Fruit fly (Drosophila melanogaster): Measurements from ENCODE around the gene Nepl19.
A peak's percentile ranks its signal among the peaks of the same experiment; 100 is the strongest.

Gene Nepl19

dm6 chr3R:28848693-28849470 lies 31.0 kb downstream of the Nepl19 start:
- no peak for TF ChIP-seq CG15073 (GFP tag; optimal IDR thresholded peaks at IDR 0.05)
- peak; percentile 38; the same call in 1 of the 2 replicates for TF ChIP-seq CG7372 (GFP tag; IDR thresholded peaks at IDR 0.05)
- no peak for TF ChIP-seq CG14441 (GFP tag; IDR thresholded peaks at IDR 0.05)
- TF ChIP-seq CTCF (GFP tag; optimal IDR thresholded peaks at IDR 0.05) = no peak
- no peak for TF ChIP-seq ind (GFP tag; optimal IDR thresholded peaks at IDR 0.05)
- peak; percentile 36 for TF ChIP-seq exex (tag; optimal IDR thresholded peaks at IDR 0.05)
- TF ChIP-seq croc (GFP tag; conservative IDR thresholded peaks at IDR 0.05) = no peak
- TF ChIP-seq Med (GFP tag) = peak; percentile 43
- TF ChIP-seq eve (GFP tag; optimal IDR thresholded peaks at IDR 0.05) = peak in 1 of 2 experiments; percentile 54
- TF ChIP-seq Hr78 (GFP tag; optimal IDR thresholded peaks at IDR 0.05) = peak in 1 of 2 experiments; percentile 25
- no peak for TF ChIP-seq Elba2 (GFP tag; optimal IDR thresholded peaks at IDR 0.05)
- no peak for TF ChIP-seq CG16815 (GFP tag; optimal IDR thresholded peaks at IDR 0.05)
- TF ChIP-seq sob (GFP tag; IDR thresholded peaks at IDR 0.05) = no peak
- no peak for TF ChIP-seq CG34376 (GFP tag; optimal IDR thresholded peaks at IDR 0.05)
- TF ChIP-seq CG8281 (tag; optimal IDR thresholded peaks at IDR 0.05) = peak; percentile 66
- TF ChIP-seq Stat92E (GFP tag; optimal IDR thresholded peaks at IDR 0.05) = no peak
- TF ChIP-seq Hey (tag; optimal IDR thresholded peaks at IDR 0.05) = peak; percentile 43
- no peak for TF ChIP-seq Oli (tag; optimal IDR thresholded peaks at IDR 0.05)

dm6 chr3R:28847547-28848316 lies 32.2 kb downstream of the Nepl19 start:
- no peak for TF ChIP-seq CG6254 (GFP tag; optimal IDR thresholded peaks at IDR 0.05)
- peak in 1 of 2 experiments; percentile 8 for TF ChIP-seq Hr51 (GFP tag; optimal IDR thresholded peaks at IDR 0.05)
- TF ChIP-seq CG6854 (GFP tag; optimal IDR thresholded peaks at IDR 0.05) = no peak
- TF ChIP-seq CG31224 (GFP tag; IDR thresholded peaks at IDR 0.05) = no peak
- no peak for TF ChIP-seq CG6813 (GFP tag; optimal IDR thresholded peaks at IDR 0.05)
- no peak for TF ChIP-seq YL-1 (GFP tag; optimal IDR thresholded peaks at IDR 0.05)
- no peak for TF ChIP-seq CG5953 (GFP tag; IDR thresholded peaks at IDR 0.05)
- peak; percentile 24 for TF ChIP-seq Oli (tag; optimal IDR thresholded peaks at IDR 0.05)
- peak in 1 of 3 experiments; percentile 45 for TF ChIP-seq lola (GFP tag; optimal IDR thresholded peaks at IDR 0.05)
- peak; percentile 3 for TF ChIP-seq Sox102F (GFP tag; optimal IDR thresholded peaks at IDR 0.05)
- TF ChIP-seq gem (tag; optimal IDR thresholded peaks at IDR 0.05) = peak; percentile 56
- peak; percentile 37 for TF ChIP-seq D19A (tag; optimal IDR thresholded peaks at IDR 0.05)
- TF ChIP-seq Adf1 (GFP tag; IDR thresholded peaks at IDR 0.05) = no peak
- TF ChIP-seq bsh (GFP tag; optimal IDR thresholded peaks at IDR 0.05) = peak in 1 of 2 experiments; percentile 2
- no peak for TF ChIP-seq CG30431 (GFP tag; optimal IDR thresholded peaks at IDR 0.05)
- peak; percentile 40 for TF ChIP-seq dmrt11E (tag; optimal IDR thresholded peaks at IDR 0.05)
- no peak for TF ChIP-seq CG8359 (GFP tag; optimal IDR thresholded peaks at IDR 0.05; ENCODE audit: borderline replicate concordance)
- no peak for TF ChIP-seq Poxn (GFP tag; IDR thresholded peaks at IDR 0.05)
- peak; percentile 15 for TF ChIP-seq CG15601 (tag; optimal IDR thresholded peaks at IDR 0.05)
- peak; percentile 3 for TF ChIP-seq nom (GFP tag; optimal IDR thresholded peaks at IDR 0.05)
- no peak for TF ChIP-seq yki (optimal IDR thresholded peaks at IDR 0.05)
- no peak for TF ChIP-seq vvl (GFP tag; IDR thresholded peaks at IDR 0.05)
- TF ChIP-seq CG10979 (tag; optimal IDR thresholded peaks at IDR 0.05) = peak; percentile 28
- TF ChIP-seq CG11504 (tag; optimal IDR thresholded peaks at IDR 0.05) = peak; percentile 55
- TF ChIP-seq CG9932 (GFP tag; IDR thresholded peaks at IDR 0.05) = no peak
- TF ChIP-seq CG18262 (tag; optimal IDR thresholded peaks at IDR 0.05) = peak; percentile 59
- TF ChIP-seq row (GFP tag; IDR thresholded peaks at IDR 0.05) = peak; percentile 47; the same call in 2 of the 3 replicates
- peak; percentile 35 for TF ChIP-seq gsb-n (tag; optimal IDR thresholded peaks at IDR 0.05)
- no peak for TF ChIP-seq sob (GFP tag; IDR thresholded peaks at IDR 0.05)
- no peak for TF ChIP-seq Lhr (GFP tag; optimal IDR thresholded peaks at IDR 0.05)

Measured in whole organism, embryonic.